Worm (Caenorhabditis elegans): ENCODE data around the gene T03G6.3.

ce11 chrX:2569040-2569439 lies 46.5 kb downstream of the T03G6.3 start:
- TF ChIP-seq ztf-11 (tag; optimal IDR thresholded peaks at IDR 0.05) = no peak
- no peak for TF ChIP-seq C34F6.9 (tag; optimal IDR thresholded peaks at IDR 0.05)
- no peak for TF ChIP-seq unc-39 (tag; optimal IDR thresholded peaks at IDR 0.05)
- no peak for TF ChIP-seq ztf-4 (tag; optimal IDR thresholded peaks at IDR 0.05)
- TF ChIP-seq aly-2 (tag; optimal IDR thresholded peaks at IDR 0.05) = no peak
- TF ChIP-seq F13H6.1 (tag; optimal IDR thresholded peaks at IDR 0.05) = peak; percentile 46
- no peak for TF ChIP-seq nhr-25 (tag; optimal IDR thresholded peaks at IDR 0.05)
- no peak for TF ChIP-seq ceh-16 (tag; optimal IDR thresholded peaks at IDR 0.05)
- no peak for TF ChIP-seq nhr-10 (tag; optimal IDR thresholded peaks at IDR 0.05)
- no peak for TF ChIP-seq nhr-77 (tag; optimal IDR thresholded peaks at IDR 0.05)
- TF ChIP-seq lin-39 (tag; optimal IDR thresholded peaks at IDR 0.05) = no peak
- no peak for TF ChIP-seq unc-55 (GFP tag; optimal IDR thresholded peaks at IDR 0.05)
- TF ChIP-seq ZK546.5 (tag; optimal IDR thresholded peaks at IDR 0.05) = no peak

Measured in whole organism, L2 larva.